Worm (Caenorhabditis elegans) whole organism, late embryonic: ENCODE measurements around the gene T20B12.4.
A peak's percentile ranks its signal among the peaks of the same experiment; 100 is the strongest.

Experiments
- C38D4.7 ChIP-seq: fragments of 200-800 bp; sonication (Bioruptor generic); optimal IDR thresholded peaks from 2 replicates; lab custom pipeline; 2018; ENCODE audit warnings: mild to moderate bottlenecking, missing genetic modification characterization, moderate library complexity, missing compliant biosample characterization
- F13H6.1 ChIP-seq: sonication (generic microtip); optimal IDR thresholded peaks from 2 replicates; lab custom pipeline; 2016; ENCODE audit warnings: missing genetic modification characterization, missing compliant biosample characterization
- K09A11.1 ChIP-seq: sonication (generic microtip); optimal IDR thresholded peaks from 2 replicates; lab custom pipeline; 2017; ENCODE audit warnings: antibody characterized with exemption, mild to moderate bottlenecking, missing genetic modification characterization, missing compliant biosample characterization; ENCODE audit not compliant: insufficient read depth
- T23F11.4 ChIP-seq: fragments of 200-800 bp; sonication (Bioruptor generic); optimal IDR thresholded peaks from 2 replicates; lab custom pipeline; 2018; ENCODE audit warnings: mild to moderate bottlenecking, missing genetic modification characterization, missing compliant biosample characterization
- Y22D7AL.16 ChIP-seq: sonication (generic microtip); optimal IDR thresholded peaks from 2 replicates; lab custom pipeline; 2016; ENCODE audit warnings: missing genetic modification characterization, missing compliant biosample characterization
- ama-1 ChIP-seq: fragments of 150-350 bp; optimal IDR thresholded peaks from 2 replicates; lab custom pipeline; 2014
- ceh-18 ChIP-seq: sonication (generic microtip); optimal IDR thresholded peaks from 2 replicates; lab custom pipeline; 2016; ENCODE audit warnings: missing genetic modification characterization, missing compliant biosample characterization
- ceh-22 ChIP-seq: sonication (generic microtip); optimal IDR thresholded peaks from 2 replicates; lab custom pipeline; 2017; ENCODE audit warnings: missing biosample characterization, missing genetic modification characterization
- ceh-24 ChIP-seq: sonication (generic microtip); optimal IDR thresholded peaks from 2 replicates; lab custom pipeline; 2016; ENCODE audit warnings: mild to moderate bottlenecking, missing genetic modification characterization, missing compliant biosample characterization
- ceh-30 ChIP-seq: fragments of 150-350 bp; optimal IDR thresholded peaks from 2 replicates; lab custom pipeline; 2014; ENCODE audit warnings: missing biosample characterization, missing genetic modification characterization
- ceh-45 ChIP-seq: fragments of 200-800 bp; sonication (Bioruptor generic); IDR thresholded peaks from 2 replicates; pipeline ENCODE4 v1.3.6; 2022; ENCODE audit warnings: missing genetic modification reagents, missing genetic modification characterization, missing compliant biosample characterization
- ceh-6 ChIP-seq: fragments of 200-800 bp; sonication (Bioruptor generic); optimal IDR thresholded peaks from 2 replicates; lab custom pipeline; 2018; ENCODE audit warnings: mild to moderate bottlenecking, missing genetic modification characterization, missing compliant biosample characterization
- che-1 ChIP-seq: sonication (generic microtip); optimal IDR thresholded peaks from 2 replicates; lab custom pipeline; 2016; ENCODE audit warnings: mild to moderate bottlenecking, missing genetic modification characterization, missing compliant biosample characterization
- dve-1 ChIP-seq: sonication (generic microtip); optimal IDR thresholded peaks from 2 replicates; lab custom pipeline; 2017; ENCODE audit warnings: antibody characterized with exemption, mild to moderate bottlenecking, missing genetic modification characterization, missing compliant biosample characterization
- elt-2 ChIP-seq: sonication (generic microtip); optimal IDR thresholded peaks from 2 replicates; lab custom pipeline; 2016; ENCODE audit warnings: missing genetic modification reagents, missing genetic modification characterization, missing compliant biosample characterization
- elt-4 ChIP-seq: sonication (generic microtip); optimal IDR thresholded peaks from 2 replicates; lab custom pipeline; 2016; ENCODE audit warnings: missing genetic modification characterization, missing compliant biosample characterization
- ets-4 ChIP-seq: sonication (generic microtip); optimal IDR thresholded peaks from 2 replicates; lab custom pipeline; 2016; ENCODE audit warnings: missing genetic modification characterization, missing compliant biosample characterization
- fkh-10 ChIP-seq: fragments of 150-350 bp; optimal IDR thresholded peaks from 2 replicates; lab custom pipeline; 2014; ENCODE audit warnings: missing biosample characterization, missing genetic modification reagents, missing genetic modification characterization
- hlh-13 ChIP-seq: fragments of 200-800 bp; sonication (Bioruptor generic); optimal IDR thresholded peaks from 2 replicates; lab custom pipeline; 2018; ENCODE audit warnings: mild to moderate bottlenecking, missing genetic modification characterization, missing compliant biosample characterization
- hlh-30 ChIP-seq: sonication (generic microtip); optimal IDR thresholded peaks from 2 replicates; lab custom pipeline; 2017; ENCODE audit warnings: antibody characterized with exemption, missing genetic modification characterization, missing compliant biosample characterization; ENCODE audit not compliant: insufficient read depth
- hlh-6 ChIP-seq: sonication (generic microtip); optimal IDR thresholded peaks from 2 replicates; lab custom pipeline; 2016; ENCODE audit warnings: missing genotype, missing genetic modification characterization, missing compliant biosample characterization
- madf-2 ChIP-seq: sonication (generic microtip); optimal IDR thresholded peaks from 2 replicates; lab custom pipeline; 2017; ENCODE audit warnings: missing genetic modification characterization, missing compliant biosample characterization
- mec-3 ChIP-seq: sonication (generic microtip); optimal IDR thresholded peaks from 2 replicates; lab custom pipeline; 2016; ENCODE audit warnings: borderline replicate concordance, missing genetic modification characterization, missing compliant biosample characterization
- nfya-1 ChIP-seq: sonication (generic microtip); optimal IDR thresholded peaks from 2 replicates; lab custom pipeline; 2017; ENCODE audit warnings: missing genetic modification characterization, mild to moderate bottlenecking, missing compliant biosample characterization, antibody characterized with exemption, moderate library complexity
- nhr-232 ChIP-seq: sonication (generic microtip); optimal IDR thresholded peaks from 2 replicates; lab custom pipeline; 2016; ENCODE audit warnings: missing genetic modification characterization, missing compliant biosample characterization
- npax-4 ChIP-seq: sonication (generic microtip); optimal IDR thresholded peaks from 2 replicates; lab custom pipeline; 2016; ENCODE audit warnings: missing genetic modification characterization, missing compliant biosample characterization
- pag-3 ChIP-seq: sonication (generic microtip); optimal IDR thresholded peaks from 2 replicates; lab custom pipeline; 2016; ENCODE audit warnings: missing compliant biosample characterization, missing genetic modification characterization, borderline replicate concordance
- pat-9 ChIP-seq: fragments of 200-800 bp; sonication (Bioruptor generic); optimal IDR thresholded peaks from 2 replicates; lab custom pipeline; 2018; ENCODE audit warnings: mild to moderate bottlenecking, missing genetic modification characterization, moderate library complexity, missing compliant biosample characterization
- pha-2 ChIP-seq: sonication (generic microtip); optimal IDR thresholded peaks from 2 replicates; lab custom pipeline; 2017; ENCODE audit warnings: mild to moderate bottlenecking, missing genetic modification characterization, missing compliant biosample characterization
- pha-4 ChIP-seq: fragments of 150-350 bp; optimal IDR thresholded peaks from 2 replicates; lab custom pipeline; 2018; ENCODE audit warnings: missing biosample characterization, missing genetic modification reagents, missing genetic modification characterization
- pros-1 ChIP-seq: fragments of 150-350 bp; optimal IDR thresholded peaks from 2 replicates; lab custom pipeline; 2014; ENCODE audit warnings: missing biosample characterization, missing genetic modification reagents, missing genetic modification characterization
- ref-2 ChIP-seq: sonication (generic microtip); optimal IDR thresholded peaks from 2 replicates; lab custom pipeline; 2016; ENCODE audit warnings: missing genetic modification characterization, missing compliant biosample characterization
- sdc-2 ChIP-seq: sonication (generic microtip); optimal IDR thresholded peaks from 2 replicates; lab custom pipeline; 2016; ENCODE audit warnings: missing genotype, missing genetic modification characterization, missing compliant biosample characterization
- sox-4 ChIP-seq: sonication (generic microtip); optimal IDR thresholded peaks from 2 replicates; lab custom pipeline; 2017; ENCODE audit warnings: mild to moderate bottlenecking, missing genetic modification characterization, inconsistent platforms, missing compliant biosample characterization
- syd-9 ChIP-seq: sonication (generic microtip); optimal IDR thresholded peaks from 2 replicates; lab custom pipeline; 2016; ENCODE audit warnings: mild to moderate bottlenecking, missing genetic modification characterization, moderate library complexity, missing compliant biosample characterization
- tbx-2 ChIP-seq: sonication (generic microtip); optimal IDR thresholded peaks from 2 replicates; lab custom pipeline; 2016; ENCODE audit warnings: missing genetic modification characterization, missing compliant biosample characterization
- ttx-3 ChIP-seq: sonication (generic microtip); optimal IDR thresholded peaks from 2 replicates; lab custom pipeline; 2016; ENCODE audit warnings: missing genetic modification reagents, missing genetic modification characterization, missing compliant biosample characterization
- unc-55 ChIP-seq: sonication (generic microtip); optimal IDR thresholded peaks from 2 replicates; lab custom pipeline; 2017; ENCODE audit warnings: missing biosample characterization, missing genetic modification reagents, missing genetic modification characterization
- unc-86 ChIP-seq: sonication (generic microtip); optimal IDR thresholded peaks from 2 replicates; lab custom pipeline; 2016; ENCODE audit warnings: missing genetic modification characterization, missing compliant biosample characterization
- ztf-16 ChIP-seq: sonication (generic microtip); optimal IDR thresholded peaks from 2 replicates; lab custom pipeline; 2017; ENCODE audit warnings: missing genetic modification characterization, missing compliant biosample characterization

The T20B12.4 gene

ce11 chrIII:7343389-7343788 is 24.1 kb upstream of the T20B12.4 start, which contains the start of gene F08F8.6:
Gene F08F8.6 (plus strand): TSS chrIII:7343689.
- no peak for TF ChIP-seq unc-55 (GFP tag; lab: Kevin White, UChicago)
- no peak for TF ChIP-seq ceh-22 (tag; lab: Kevin White, UChicago)
- TF ChIP-seq ets-4 (tag; lab: Kevin White, UChicago), result no peak
- TF ChIP-seq T23F11.4 (GFP tag; lab: Kevin White, UChicago), result no peak

DNA sequence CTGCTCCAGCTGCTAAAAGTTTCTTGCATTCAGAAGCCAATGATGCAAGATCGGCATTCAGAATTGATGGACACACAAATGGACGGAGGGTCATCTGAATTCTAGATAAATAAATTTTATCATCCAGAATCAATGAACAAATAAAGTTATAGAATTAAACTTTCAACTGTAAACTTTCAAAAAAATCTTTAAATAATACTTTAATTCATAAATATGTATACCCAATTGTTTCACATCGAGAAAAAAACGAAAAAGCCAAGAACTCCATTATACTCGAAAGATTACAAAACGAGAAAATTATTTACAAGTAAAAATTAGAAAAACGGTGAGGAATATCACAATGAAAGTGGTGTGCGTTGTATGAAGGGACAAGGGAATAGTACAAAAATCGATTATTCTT is 20.5 kb upstream of the T20B12.4 start, which contains the start of gene F08F8.7:
Gene F08F8.7, minus strand, starts transcription at position 101 of the 400 bp plus-strand sequence.
- TF ChIP-seq elt-4 (tag; lab: Kevin White, UChicago) (no peak), madf-2 (tag; lab: Kevin White, UChicago) (no peak), nfya-1 (tag; lab: Kevin White, UChicago) (no peak), ceh-30 (tag; lab: Kevin White, UChicago) (no peak), ceh-18 (no peak), pha-2 (no peak), Y22D7AL.16 (tag; lab: Kevin White, UChicago) (no peak), hlh-6 (no peak), ets-4 (tag; lab: Kevin White, UChicago) (no peak), elt-2 (tag; lab: Kevin White, UChicago) (no peak), ceh-22 (tag; lab: Kevin White, UChicago) (no peak), ceh-6 (GFP tag; lab: Kevin White, UChicago) (no peak)

DNA sequence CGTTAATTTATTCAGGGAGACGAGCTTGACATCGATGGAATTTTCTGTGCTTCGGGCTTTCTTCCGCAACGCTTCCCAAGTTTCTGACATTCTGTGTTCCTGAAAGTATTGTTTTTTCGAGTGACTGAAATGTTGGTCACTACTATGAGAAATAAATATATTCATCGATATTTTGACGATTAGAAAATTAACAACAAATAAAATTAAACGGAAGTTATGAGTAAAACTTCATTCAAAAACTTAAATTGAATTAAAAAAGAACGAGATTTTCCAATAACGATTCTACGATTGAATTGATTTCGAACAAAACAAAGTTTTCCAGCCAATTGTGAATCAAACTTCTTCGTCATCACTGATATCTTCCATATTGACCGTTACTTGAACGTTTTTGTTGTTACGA is 18.4 kb upstream of the T20B12.4 start, which contains the start of gene gos-28:
Gene gos-28, minus strand, starts transcription at position 101 of the 400 bp plus-strand sequence.
- TF ChIP-seq nhr-232 (tag; lab: Kevin White, UChicago), result no peak
- TF ChIP-seq ceh-24 (tag; lab: Kevin White, UChicago), result no peak
- TF ChIP-seq sdc-2, result no peak
- no peak for TF ChIP-seq npax-4 (tag; lab: Kevin White, UChicago)
- TF ChIP-seq pros-1 (tag; lab: Kevin White, UChicago), result no peak
- TF ChIP-seq ref-2 (tag; lab: Kevin White, UChicago), result no peak
- TF ChIP-seq ceh-30 (tag; lab: Kevin White, UChicago), result no peak
- no peak for TF ChIP-seq ceh-45 (GFP tag; lab: Robert Waterston, UW)
- no peak for TF ChIP-seq K09A11.1
- no peak for TF ChIP-seq dve-1
- TF ChIP-seq F13H6.1, result no peak
- no peak for TF ChIP-seq che-1
- no peak for TF ChIP-seq ztf-16 (tag; lab: Kevin White, UChicago)
- no peak for TF ChIP-seq Y22D7AL.16 (tag; lab: Kevin White, UChicago)
- TF ChIP-seq pag-3 (tag; lab: Kevin White, UChicago), result no peak
- no peak for TF ChIP-seq ttx-3

DNA sequence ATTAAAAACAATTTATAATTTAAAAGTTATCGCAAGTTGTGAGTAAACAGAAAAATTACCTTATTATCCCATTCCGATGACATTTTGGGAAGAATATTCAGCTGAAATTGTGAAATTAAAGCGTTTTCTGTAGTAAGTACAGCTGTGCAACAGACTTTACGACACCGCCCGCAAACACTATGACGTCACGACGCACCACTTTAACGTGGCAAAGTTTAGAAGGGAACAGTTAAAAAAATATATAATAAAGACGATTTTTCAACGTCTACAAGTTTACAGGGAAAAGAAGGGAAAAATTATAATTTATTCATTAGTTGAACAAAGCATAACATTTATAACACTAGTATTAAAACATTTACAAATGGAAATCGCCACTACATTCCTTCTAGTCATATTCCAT is 13.6 kb upstream of the T20B12.4 start, which contains the start of gene F08F8.9:
Gene F08F8.9, minus strand, starts transcription at position 101 of the 400 bp plus-strand sequence.
- TF ChIP-seq mec-3 (tag; lab: Kevin White, UChicago) (no peak), ama-1 (no peak)

DNA sequence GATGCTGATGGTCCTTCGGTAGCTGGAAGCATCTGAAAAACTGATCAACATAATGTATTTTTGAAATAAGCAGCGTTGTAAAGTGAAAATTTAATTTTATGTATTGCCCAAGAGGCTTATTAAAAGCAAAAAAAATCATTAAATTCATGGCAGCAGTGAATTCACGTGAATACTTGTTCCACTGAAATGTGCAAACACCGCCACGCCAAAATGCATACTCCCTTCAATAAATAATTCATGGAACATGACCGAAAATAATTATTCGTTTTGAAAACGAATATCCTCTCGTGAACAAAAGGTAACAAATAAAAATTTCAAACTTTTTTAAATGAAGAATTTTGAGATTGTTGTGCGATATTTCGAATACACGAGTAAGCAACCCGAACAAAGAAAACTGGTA is 10.2 kb upstream of the T20B12.4 start, which contains the start of gene F08F8.10:
Gene F08F8.10, minus strand, starts transcription at position 38 of the 400 bp plus-strand sequence.
- TF ChIP-seq ceh-24 (tag; lab: Kevin White, UChicago), result no peak
- no peak for TF ChIP-seq pat-9
- no peak for TF ChIP-seq nfya-1 (tag; lab: Kevin White, UChicago)
- peak; percentile 78 for TF ChIP-seq unc-86 (tag; lab: Kevin White, UChicago)
- TF ChIP-seq unc-55 (GFP tag; lab: Kevin White, UChicago), result peak; percentile 30
- peak; percentile 7 for TF ChIP-seq elt-2 (tag; lab: Kevin White, UChicago)
- no peak for TF ChIP-seq che-1
- TF ChIP-seq pros-1 (tag; lab: Kevin White, UChicago), result no peak
- no peak for TF ChIP-seq tbx-2
- no peak for TF ChIP-seq pha-4 (tag; lab: Kevin White, UChicago)
- no peak for TF ChIP-seq C38D4.7 (GFP tag; lab: Kevin White, UChicago)
- no peak for TF ChIP-seq hlh-6
- TF ChIP-seq T23F11.4 (GFP tag; lab: Kevin White, UChicago), result no peak
- no peak for TF ChIP-seq syd-9 (tag; lab: Kevin White, UChicago)
- no peak for TF ChIP-seq sox-4 (tag; lab: Kevin White, UChicago)
- no peak for TF ChIP-seq pha-2
- no peak for TF ChIP-seq nhr-232 (tag; lab: Kevin White, UChicago)
- TF ChIP-seq hlh-30 (tag; lab: Kevin White, UChicago), result peak; percentile 62
- no peak for TF ChIP-seq fkh-10 (GFP tag; lab: Kevin White, UChicago)
- TF ChIP-seq pag-3 (tag; lab: Kevin White, UChicago), result no peak
- TF ChIP-seq ceh-18, result no peak
- TF ChIP-seq hlh-13 (GFP tag; lab: Kevin White, UChicago), result no peak
